Fruit fly (Drosophila melanogaster) whole organism, embryonic: ENCODE measurements around the gene DAAM.

Experiments used
- Atf-2 ChIP-seq: fragments of 200-800 bp; sonication (Bioruptor generic); optimal IDR thresholded peaks from 2 replicates; lab custom pipeline; 2016; ENCODE audit warnings: missing biosample characterization, missing genetic modification characterization
- Awh ChIP-seq: fragments of 200-800 bp; sonication (Bioruptor generic); IDR thresholded peaks from 2 replicates; pipeline ENCODE4, ENCODE4 v1.3.6; 2022; ENCODE audit warnings: missing biosample characterization, missing genetic modification characterization
- BEAF-32 ChIP-seq: fragments of 200-800 bp; sonication (Bioruptor generic); optimal IDR thresholded peaks from 3 replicates; lab custom pipeline; 2017; ENCODE audit warnings: missing biosample characterization, missing genetic modification characterization, mild to moderate bottlenecking, moderate library complexity, missing genetic modification reagents
- C15 ChIP-seq: fragments of 200-800 bp; sonication (Bioruptor generic); IDR thresholded peaks from 3 replicates; pipeline ENCODE4 v1.3.6; 2022; ENCODE audit warnings: missing biosample characterization, missing genetic modification characterization
- CG10267 ChIP-seq: fragments of 200-800 bp; sonication (Bioruptor generic); optimal IDR thresholded peaks from 2 replicates; lab custom pipeline; 2018; ENCODE audit warnings: missing biosample characterization, mild to moderate bottlenecking, missing genetic modification characterization, moderate library complexity
- CG10543 ChIP-seq: fragments of 200-800 bp; sonication (Bioruptor generic); optimal IDR thresholded peaks from 3 replicates; lab custom pipeline; 2017; ENCODE audit warnings: missing biosample characterization, mild to moderate bottlenecking, missing genetic modification characterization, moderate library complexity
- CG10979 ChIP-seq: fragments of 200-800 bp; sonication (Bioruptor generic); optimal IDR thresholded peaks from 2 replicates; lab custom pipeline; 2018; ENCODE audit warnings: missing biosample characterization, mild to moderate bottlenecking, missing genetic modification characterization, moderate library complexity
- CG11504 ChIP-seq: fragments of 200-800 bp; sonication (Bioruptor generic); optimal IDR thresholded peaks from 3 replicates; lab custom pipeline; 2019; ENCODE audit warnings: missing biosample characterization, mild to moderate bottlenecking, missing genetic modification characterization, moderate library complexity
- CG13894 ChIP-seq: fragments of 200-800 bp; sonication (Bioruptor generic); optimal IDR thresholded peaks from 3 replicates; lab custom pipeline; 2018; ENCODE audit warnings: missing biosample characterization, mild to moderate bottlenecking, missing genetic modification characterization, moderate library complexity
- CG16813 ChIP-seq: fragments of 200-800 bp; sonication (Bioruptor generic); IDR thresholded peaks from 3 replicates; pipeline ENCODE4 v1.3.6; 2022; ENCODE audit warnings: missing biosample characterization, missing genetic modification characterization; ENCODE audit not compliant: partially characterized antibody
- CG17568 ChIP-seq: fragments of 200-800 bp; sonication (Bioruptor generic); optimal IDR thresholded peaks from 2 replicates; lab custom pipeline; 2018; ENCODE audit warnings: missing biosample characterization, mild to moderate bottlenecking, missing genetic modification characterization, moderate library complexity
- CG2678 ChIP-seq: fragments of 200-800 bp; sonication (Bioruptor generic); optimal IDR thresholded peaks from 3 replicates; lab custom pipeline; 2019; ENCODE audit warnings: missing biosample characterization, mild to moderate bottlenecking, missing genetic modification characterization, moderate library complexity
- CG4360 ChIP-seq: fragments of 200-800 bp; sonication (Bioruptor generic); IDR thresholded peaks from 2 replicates; pipeline ENCODE4 v1.3.6; 2022; ENCODE audit warnings: missing biosample characterization, missing genetic modification characterization
- CG43689 ChIP-seq: fragments of 200-800 bp; sonication (Bioruptor generic); IDR thresholded peaks from 2 replicates; pipeline ENCODE4 v1.3.6; 2022; ENCODE audit warnings: missing biosample characterization, missing genetic modification characterization
- CG4707 ChIP-seq: fragments of 200-800 bp; sonication (Bioruptor generic); optimal IDR thresholded peaks from 2 replicates; lab custom pipeline; 2018; ENCODE audit warnings: missing biosample characterization, mild to moderate bottlenecking, missing genetic modification characterization, moderate library complexity
- CG4820 ChIP-seq: fragments of 200-800 bp; sonication (Bioruptor generic); optimal IDR thresholded peaks from 3 replicates; lab custom pipeline; 2016; ENCODE audit warnings: missing biosample characterization, missing genetic modification characterization
- CG5953 ChIP-seq: fragments of 200-800 bp; sonication (Bioruptor generic); IDR thresholded peaks from 2 replicates; pipeline ENCODE4 v1.3.6; 2022; ENCODE audit warnings: missing biosample characterization, missing genetic modification characterization
- CG6175 ChIP-seq: fragments of 200-800 bp; sonication (Bioruptor generic); IDR thresholded peaks from 3 replicates; pipeline ENCODE4 v1.3.6; 2022; ENCODE audit warnings: missing biosample characterization, missing genetic modification characterization
- CG8924 ChIP-seq: fragments of 200-800 bp; optimal IDR thresholded peaks from 3 replicates; lab custom pipeline; 2019; ENCODE audit warnings: missing biosample characterization, mild to moderate bottlenecking, missing genetic modification characterization, moderate library complexity
- CG9215 ChIP-seq: fragments of 200-800 bp; sonication (Bioruptor generic); IDR thresholded peaks from 2 replicates; pipeline ENCODE4 v1.3.6; 2022; ENCODE audit warnings: missing biosample characterization, missing genetic modification characterization
- CrebB ChIP-seq: fragments of 200-800 bp; sonication (Bioruptor generic); optimal IDR thresholded peaks from 3 replicates; lab custom pipeline; 2018; ENCODE audit warnings: missing biosample characterization, mild to moderate bottlenecking, missing genetic modification characterization
- Dbx ChIP-seq: fragments of 200-800 bp; sonication (Bioruptor generic); IDR thresholded peaks from 3 replicates; pipeline ENCODE4 v1.3.6; 2022; ENCODE audit warnings: missing biosample characterization, missing genetic modification characterization
- Ets97D ChIP-seq: fragments of 200-800 bp; sonication (Bioruptor generic); optimal IDR thresholded peaks from 3 replicates; lab custom pipeline; 2016; ENCODE audit warnings: missing biosample characterization, missing genetic modification characterization
- Gug ChIP-seq: fragments of 200-800 bp; sonication (Bioruptor generic); IDR thresholded peaks from 4 replicates; pipeline ENCODE4 v1.3.6; 2022; ENCODE audit warnings: missing biosample characterization, missing genetic modification characterization
- MTF-1 ChIP-seq: fragments of 200-800 bp; sonication (Bioruptor generic); optimal IDR thresholded peaks from 2 replicates; lab custom pipeline; 2018; ENCODE audit warnings: missing biosample characterization, mild to moderate bottlenecking, missing genetic modification characterization, borderline replicate concordance
- Sry-β ChIP-seq: fragments of 200-800 bp; sonication (Bioruptor generic); optimal IDR thresholded peaks from 2 replicates; lab custom pipeline; 2018; ENCODE audit warnings: missing biosample characterization, mild to moderate bottlenecking, missing genetic modification characterization, moderate library complexity
- Xrp1 ChIP-seq: fragments of 200-800 bp; sonication (Bioruptor generic); IDR thresholded peaks from 2 replicates; pipeline ENCODE4 v1.3.6; 2022; ENCODE audit warnings: missing biosample characterization, missing genetic modification characterization
- az2 ChIP-seq: fragments of 200-800 bp; sonication (Bioruptor generic); optimal IDR thresholded peaks from 3 replicates; lab custom pipeline; 2016; ENCODE audit warnings: missing biosample characterization, missing genetic modification characterization
- bbx ChIP-seq: fragments of 200-800 bp; sonication (Bioruptor generic); IDR thresholded peaks from 2 replicates; pipeline ENCODE4 v1.3.6; 2022; ENCODE audit warnings: missing biosample characterization, missing genetic modification characterization; ENCODE audit not compliant: partially characterized antibody
- chn ChIP-seq: fragments of 200-800 bp; sonication (Bioruptor generic); optimal IDR thresholded peaks from 2 replicates; lab custom pipeline; 2016; ENCODE audit warnings: missing biosample characterization, missing genetic modification characterization
- crc ChIP-seq: fragments of 200-800 bp; sonication (Bioruptor generic); optimal IDR thresholded peaks from 2 replicates; lab custom pipeline; 2016; ENCODE audit warnings: missing biosample characterization, missing genetic modification characterization
- dysf ChIP-seq: fragments of 200-800 bp; sonication (Bioruptor generic); IDR thresholded peaks from 3 replicates; pipeline ENCODE4 v1.3.6; 2022; ENCODE audit warnings: missing biosample characterization, missing genetic modification characterization
- fd96Cb ChIP-seq: fragments of 200-800 bp; sonication (Bioruptor generic); optimal IDR thresholded peaks from 2 replicates; lab custom pipeline; 2018; ENCODE audit warnings: missing biosample characterization, mild to moderate bottlenecking, missing genetic modification characterization, moderate library complexity
- fu2 ChIP-seq: fragments of 200-800 bp; sonication (Bioruptor generic); optimal IDR thresholded peaks from 2 replicates; lab custom pipeline; 2016; ENCODE audit warnings: missing biosample characterization, missing genetic modification characterization
- gfzf ChIP-seq: fragments of 200-800 bp; sonication (Bioruptor generic); optimal IDR thresholded peaks from 2 replicates; lab custom pipeline; 2016; ENCODE audit warnings: missing biosample characterization, mild to moderate bottlenecking, missing genetic modification characterization, moderate library complexity
- insv ChIP-seq, 2 experiments: fragments of 200-800 bp; sonication (Bioruptor generic); optimal IDR thresholded peaks; 3 replicates each; lab custom pipeline; 2016 to 2018; ENCODE audit warnings: missing biosample characterization in 2 of 2, missing genetic modification characterization in 2 of 2
- jing ChIP-seq: fragments of 200-800 bp; sonication (Bioruptor generic); optimal IDR thresholded peaks from 2 replicates; lab custom pipeline; 2018; ENCODE audit warnings: missing biosample characterization, mild to moderate bottlenecking, missing genetic modification characterization
- knrl ChIP-seq: fragments of 200-800 bp; sonication (Bioruptor generic); IDR thresholded peaks from 3 replicates; pipeline ENCODE4 v1.3.6; 2022; ENCODE audit warnings: missing biosample characterization, missing genetic modification characterization; ENCODE audit not compliant: partially characterized antibody
- lab ChIP-seq: fragments of 200-800 bp; sonication (Bioruptor generic); optimal IDR thresholded peaks from 3 replicates; lab custom pipeline; 2017; ENCODE audit warnings: missing biosample characterization, missing genetic modification characterization, mild to moderate bottlenecking, moderate library complexity, missing genetic modification reagents
- nau ChIP-seq: fragments of 200-800 bp; sonication (Bioruptor generic); optimal IDR thresholded peaks from 3 replicates; lab custom pipeline; 2017; ENCODE audit warnings: missing biosample characterization, mild to moderate bottlenecking, missing genetic modification characterization, missing genetic modification reagents
- nerfin-2 ChIP-seq: fragments of 200-800 bp; sonication (Bioruptor generic); IDR thresholded peaks from 2 replicates; pipeline ENCODE4 v1.3.6; 2022; ENCODE audit warnings: missing biosample characterization, missing genetic modification characterization; ENCODE audit not compliant: partially characterized antibody
- oc ChIP-seq: fragments of 200-800 bp; sonication (Bioruptor generic); optimal IDR thresholded peaks from 2 replicates; lab custom pipeline; 2018; ENCODE audit warnings: missing biosample characterization, mild to moderate bottlenecking, missing genetic modification characterization, moderate library complexity
- pan ChIP-seq, 4 experiments: fragments of >200 bp in 3 of 4; fragments of 200-800 bp in 1 of 4; sonication (Bioruptor generic) in 1 of 4; optimal IDR thresholded peaks in 3 of 4; IDR thresholded peaks in 1 of 4; 2 replicates each; pipeline versions ENCODE4 v1.3.6 to Lab custom; 2017 to 2022; ENCODE audit warnings: missing biosample characterization in 2 of 4, missing genetic modification characterization in 2 of 4, mixed read lengths in 1 of 4
- pb ChIP-seq: fragments of 200-800 bp; sonication (Bioruptor generic); optimal IDR thresholded peaks from 3 replicates; lab custom pipeline; 2016; ENCODE audit warnings: missing biosample characterization, missing genetic modification characterization
- sens-2 ChIP-seq: fragments of 200-800 bp; sonication (Bioruptor generic); IDR thresholded peaks from 2 replicates; pipeline ENCODE4 v1.3.6; 2022; ENCODE audit warnings: missing biosample characterization, missing genetic modification characterization
- slou ChIP-seq: fragments of 200-800 bp; sonication (Bioruptor generic); optimal IDR thresholded peaks from 3 replicates; lab custom pipeline; 2016; ENCODE audit warnings: missing biosample characterization, missing genetic modification characterization
- stwl ChIP-seq: fragments of 200-800 bp; sonication (Bioruptor generic); optimal IDR thresholded peaks from 3 replicates; lab custom pipeline; 2018; ENCODE audit warnings: missing biosample characterization, mild to moderate bottlenecking, missing genetic modification characterization, moderate library complexity
- tgo ChIP-seq: fragments of 200-800 bp; sonication (Bioruptor generic); IDR thresholded peaks from 3 replicates; pipeline ENCODE4 v1.3.6; 2022; ENCODE audit warnings: missing biosample characterization, missing genetic modification characterization
- unpg ChIP-seq: fragments of 200-800 bp; sonication (Bioruptor generic); optimal IDR thresholded peaks from 3 replicates; lab custom pipeline; 2018; ENCODE audit warnings: missing biosample characterization, mild to moderate bottlenecking, missing genetic modification characterization, moderate library complexity
- wdn ChIP-seq: fragments of 200-800 bp; sonication (Bioruptor generic); IDR thresholded peaks from 2 replicates; pipeline ENCODE4 v1.3.6; 2022; ENCODE audit warnings: missing biosample characterization, missing genetic modification characterization

DAAM gene

dm6 chrX:1270655-1271054 lies 51.5 kb downstream of the DAAM start (continued):
- TF ChIP-seq CG4360 (GFP tag; lab: Robert Waterston, UW), result no peak
- TF ChIP-seq unpg, result peak; percentile 34
- TF ChIP-seq insv (GFP tag; optimal IDR thresholded peaks at IDR 0.05; lab: Kevin White, UChicago), result no peak
- no peak for TF ChIP-seq nau (GFP tag; lab: Kevin White, UChicago)
- TF ChIP-seq pb (GFP tag; lab: Kevin White, UChicago), result no peak
- no peak for TF ChIP-seq CG13894 (tag; lab: Kevin White, UChicago)
- no peak for TF ChIP-seq fu2 (GFP tag; lab: Kevin White, UChicago)
- peak; percentile 50 for TF ChIP-seq CG10979 (tag; lab: Kevin White, UChicago)
- TF ChIP-seq CG9215 (GFP tag; lab: Robert Waterston, UW), result peak; percentile 44
- peak; percentile 28 for TF ChIP-seq CG17568
- peak; percentile 8 for TF ChIP-seq CG10543 (GFP tag; lab: Kevin White, UChicago)
- TF ChIP-seq Dbx (GFP tag; lab: Robert Waterston, UW), result no peak
- TF ChIP-seq jing (GFP tag; lab: Kevin White, UChicago), result no peak
- TF ChIP-seq CG16813 (GFP tag; lab: Robert Waterston, UW), result no peak
- no peak for TF ChIP-seq pan (optimal IDR thresholded peaks at IDR 0.05; lab: Kevin White, UChicago)
- TF ChIP-seq pan (GFP tag; optimal IDR thresholded peaks at IDR 0.05 in 1 of 2, IDR thresholded peaks at IDR 0.05 in 1 of 2), result no peak
- TF ChIP-seq CG6175 (GFP tag; lab: Robert Waterston, UW), result no peak
- TF ChIP-seq Awh, result no peak
- peak; percentile 65 for TF ChIP-seq dysf (GFP tag; lab: Robert Waterston, UW)
- TF ChIP-seq MTF-1 (GFP tag; lab: Kevin White, UChicago), result no peak
- TF ChIP-seq wdn (GFP tag; lab: Robert Waterston, UW), result no peak
- peak; percentile 73 for TF ChIP-seq CG11504 (tag; lab: Kevin White, UChicago)
- TF ChIP-seq stwl, result peak; percentile 71
- no peak for TF ChIP-seq gfzf (GFP tag; lab: Kevin White, UChicago)
- no peak for TF ChIP-seq az2
- no peak for TF ChIP-seq chn (GFP tag; lab: Kevin White, UChicago)
- TF ChIP-seq CG8924 (tag; lab: Kevin White, UChicago), result peak; percentile 16
- no peak for TF ChIP-seq bbx
- TF ChIP-seq fd96Cb (tag; lab: Kevin White, UChicago), result peak; percentile 37
- no peak for TF ChIP-seq C15 (GFP tag; lab: Robert Waterston, UW)
- TF ChIP-seq Sry-β (GFP tag; lab: Kevin White, UChicago), result no peak
- TF ChIP-seq crc (GFP tag; lab: Kevin White, UChicago), result no peak
- TF ChIP-seq CG4707, result no peak
- no peak for TF ChIP-seq Atf-2 (GFP tag; lab: Kevin White, UChicago)
- no peak for TF ChIP-seq CG4820 (GFP tag; lab: Kevin White, UChicago)
- no peak for TF ChIP-seq nerfin-2 (GFP tag; lab: Robert Waterston, UW)
- TF ChIP-seq Ets97D (GFP tag; lab: Kevin White, UChicago), result no peak
- TF ChIP-seq CG5953 (GFP tag; lab: Robert Waterston, UW), result no peak
- TF ChIP-seq BEAF-32 (GFP tag; lab: Kevin White, UChicago), result no peak
- TF ChIP-seq CG43689, result no peak
- no peak for TF ChIP-seq slou
- TF ChIP-seq Gug (GFP tag; lab: Robert Waterston, UW), result 0 out of 4 replicates have a peak, but pooled peaks have one; percentile 11
- peak; percentile 21 for TF ChIP-seq CG10267 (tag; lab: Kevin White, UChicago)
- TF ChIP-seq CrebB (tag; lab: Kevin White, UChicago), result no peak
- TF ChIP-seq knrl (GFP tag; lab: Robert Waterston, UW), result no peak
- no peak for TF ChIP-seq oc
- TF ChIP-seq lab (GFP tag; lab: Kevin White, UChicago), result peak; percentile 69
- TF ChIP-seq Xrp1 (GFP tag; lab: Robert Waterston, UW), result peak; percentile 56
- peak; percentile 77 for TF ChIP-seq CG2678 (tag; lab: Kevin White, UChicago)
- no peak for TF ChIP-seq tgo (GFP tag; lab: Robert Waterston, UW)
- TF ChIP-seq sens-2 (GFP tag; lab: Robert Waterston, UW), result no peak
